Worm (Caenorhabditis elegans): Measurements from ENCODE around the gene D2023.4.

The D2023.4 gene

DNA sequence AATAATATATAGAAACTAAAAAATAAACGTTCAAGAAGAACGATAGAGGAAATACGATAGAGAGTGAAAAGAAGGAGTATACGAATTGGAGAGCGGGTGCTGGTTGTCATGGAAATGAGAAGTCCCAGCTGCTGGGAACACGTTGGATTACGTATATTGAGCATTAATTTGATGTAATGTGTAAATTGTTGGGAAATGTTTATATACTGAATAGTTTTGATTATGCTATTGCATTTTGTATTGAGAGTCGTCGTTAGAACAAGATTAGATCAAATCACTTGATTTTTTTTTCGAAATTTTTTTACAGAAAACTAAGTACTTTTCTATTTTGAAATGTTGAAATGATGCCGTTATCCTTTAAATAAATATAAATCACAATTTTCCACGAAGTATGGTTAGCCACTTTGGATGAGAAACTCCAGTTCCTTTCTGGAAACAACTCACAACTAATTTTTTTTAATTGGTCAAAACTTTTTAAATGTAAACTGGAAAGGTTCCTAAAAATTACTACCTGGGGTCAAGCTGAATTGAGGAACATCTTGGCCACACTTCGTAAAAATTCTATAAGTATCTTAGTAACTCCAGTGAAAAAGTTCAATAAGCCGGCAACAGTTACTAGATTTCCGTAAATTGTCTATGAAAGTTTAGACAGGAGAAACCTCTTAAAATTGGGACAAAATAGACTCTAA is 18.3 kb upstream of the D2023.4 start, which contains the start of gene nphp-4:
TSS of gene nphp-4 (minus strand) at position 51 of the 689 bp plus-strand sequence.
- no peak for TF ChIP-seq unc-62 (GFP tag; optimal IDR thresholded peaks at IDR 0.05)

- TF ChIP-seq unc-62 (GFP tag; optimal IDR thresholded peaks at IDR 0.05): no peak
These were observed 13.7 kb upstream of the D2023.4 start, which contains the start of gene idpb-5 for ce11 chrV:11839220-11839619. TSS of gene idpb-5 (plus strand) at chrV:11839520.

- no peak for TF ChIP-seq unc-62 (GFP tag; optimal IDR thresholded peaks at IDR 0.05)
These were observed 10.5 kb upstream of the D2023.4 start, which contains the start of gene R13H4.2 for ce11 chrV:11836073-11836472. TSS of gene R13H4.2 (plus strand) at chrV:11836391.

- no peak for TF ChIP-seq unc-62 (GFP tag; optimal IDR thresholded peaks at IDR 0.05)
These were observed 7.8 kb upstream of the D2023.4 start, which contains the start of gene pho-8 for ce11 chrV:11833319-11833718. TSS of gene pho-8 (plus strand) at chrV:11833619.

DNA sequence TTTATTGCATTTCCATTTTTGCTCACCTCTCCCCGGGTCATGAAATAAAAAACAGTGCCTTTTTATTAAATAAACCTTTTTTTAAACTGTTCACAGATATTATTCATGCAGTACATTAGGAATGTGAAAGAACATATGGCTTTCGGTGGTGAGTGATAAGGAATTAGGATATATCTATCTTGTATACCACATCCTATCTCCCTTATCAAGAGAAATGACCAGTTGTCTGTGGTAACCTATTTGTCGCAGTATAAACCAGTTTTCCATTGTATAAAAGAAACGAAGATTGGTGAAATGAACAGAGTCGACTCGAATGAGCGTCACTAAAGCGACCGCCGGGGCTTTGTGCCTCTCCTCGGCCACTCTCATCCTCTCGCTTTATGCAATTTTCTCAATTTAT is 3.7 kb upstream of the D2023.4 start, which contains the start of gene col-158:
TSS of gene col-158 (plus strand) at position 301 of the 400 bp plus-strand sequence.
- no peak for TF ChIP-seq unc-62 (GFP tag; optimal IDR thresholded peaks at IDR 0.05)

- no peak for TF ChIP-seq unc-62 (GFP tag; optimal IDR thresholded peaks at IDR 0.05)
These were observed 1.4 kb upstream of the D2023.4 start, which contains the start of the genes mpst-1 and D2023.6 for ce11 chrV:11826967-11827366. TSS of gene mpst-1 (minus strand) at chrV:11827067. TSS of gene D2023.6 (plus strand) at chrV:11827354.

DNA sequence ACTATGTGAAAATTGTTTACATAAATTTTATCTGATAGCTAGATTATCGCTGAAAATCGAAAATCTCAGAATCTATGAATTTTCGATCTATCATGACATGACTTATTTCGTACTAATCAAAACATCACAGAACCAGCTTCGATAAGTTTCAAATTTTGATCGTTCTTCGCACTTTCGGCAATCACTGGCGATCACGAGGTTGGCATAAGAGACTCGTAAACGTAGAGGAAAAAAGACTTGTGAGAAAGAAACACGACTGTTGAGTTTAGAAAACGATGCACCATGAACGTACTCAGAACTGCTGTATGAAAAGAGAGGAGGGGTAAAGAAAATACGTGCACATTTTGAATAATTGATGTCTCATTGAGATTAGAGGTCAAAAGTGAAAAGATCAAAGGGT is 1.6 kb downstream of the D2023.4 start:
- TF ChIP-seq unc-62 (GFP tag; optimal IDR thresholded peaks at IDR 0.05): no peak

DNA sequence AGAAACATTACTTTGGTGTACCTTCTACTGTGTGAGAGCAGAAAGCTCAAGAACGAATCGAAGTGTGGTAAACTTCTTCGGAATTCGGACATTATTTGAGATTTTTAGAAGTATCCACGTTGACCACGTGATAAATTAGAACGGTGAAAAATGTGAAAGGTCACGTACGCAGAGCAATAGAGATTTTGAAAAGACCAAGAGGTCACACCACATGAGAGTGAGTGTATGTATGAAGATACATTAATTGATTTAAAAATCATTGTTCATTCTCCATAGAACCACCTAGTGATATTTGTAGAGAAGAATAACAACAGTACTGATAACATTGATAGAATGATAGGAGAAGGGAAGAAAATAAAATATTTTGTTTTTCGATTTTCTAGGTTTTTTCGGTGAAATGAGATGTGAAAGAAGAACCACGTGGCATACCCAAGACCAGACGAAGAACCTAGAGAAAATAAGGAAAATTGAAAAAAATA is 3.1 kb downstream of the D2023.4 start, which contains the start of gene pyc-1:
TSS of gene pyc-1 (minus strand) at position 69 of the 479 bp plus-strand sequence.
- TF ChIP-seq unc-62 (GFP tag; optimal IDR thresholded peaks at IDR 0.05): no peak

- TF ChIP-seq unc-62 (GFP tag; optimal IDR thresholded peaks at IDR 0.05): no peak
These were observed 5.0 kb downstream of the D2023.4 start for ce11 chrV:11820551-11820950.

ce11 chrV:11819451-11819850 is 6.1 kb downstream of the D2023.4 start:
- TF ChIP-seq unc-62 (GFP tag; optimal IDR thresholded peaks at IDR 0.05): no peak

ce11 chrV:11818786-11819185 is 6.8 kb downstream of the D2023.4 start:
- TF ChIP-seq unc-62 (GFP tag; optimal IDR thresholded peaks at IDR 0.05): no peak

DNA sequence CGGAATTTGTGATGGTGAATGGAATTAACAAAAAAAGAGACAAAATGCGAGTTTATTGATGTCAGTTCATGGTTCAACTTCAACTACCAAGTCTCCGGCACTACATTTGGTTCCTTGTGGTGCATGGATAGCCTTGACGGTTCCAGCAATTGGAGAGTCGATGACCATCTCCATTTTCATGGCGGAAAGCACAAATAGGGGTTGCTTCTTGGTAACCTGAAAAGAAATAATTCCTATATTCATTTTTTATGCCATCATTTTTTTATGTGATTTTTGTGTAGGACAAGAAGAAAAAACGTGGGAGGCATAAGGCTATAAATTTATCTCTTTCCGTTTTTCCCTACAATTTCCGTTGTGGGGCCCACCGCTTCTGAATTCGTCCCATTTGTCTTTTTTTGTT is 7.5 kb downstream of the D2023.4 start:
- no peak for TF ChIP-seq unc-62 (GFP tag; optimal IDR thresholded peaks at IDR 0.05)

DNA sequence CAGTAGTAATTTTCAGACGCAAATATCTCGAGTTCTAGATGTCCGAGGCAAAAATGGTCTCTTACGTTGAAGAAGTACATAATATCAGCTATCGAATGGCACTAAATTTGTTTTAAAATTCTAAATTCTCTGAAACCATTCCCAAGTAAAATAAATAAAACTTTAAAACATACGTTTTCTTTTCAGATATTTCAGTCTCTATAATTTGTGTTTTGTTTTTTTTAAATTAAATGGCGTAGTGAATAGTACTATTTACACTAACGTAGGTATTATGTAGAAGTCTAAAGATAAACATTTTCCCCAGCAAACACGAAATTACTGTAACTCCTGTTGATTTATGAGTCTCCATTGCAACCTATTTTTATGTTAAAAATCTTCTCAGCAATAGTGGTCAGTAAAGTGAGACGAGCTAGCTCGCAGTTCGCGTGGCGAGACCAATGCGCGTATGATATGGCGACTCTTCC is 8.3 kb downstream of the D2023.4 start:
- no peak for TF ChIP-seq unc-62 (GFP tag; optimal IDR thresholded peaks at IDR 0.05)

ce11 chrV:11815566-11815965 is 10.0 kb downstream of the D2023.4 start:
- no peak for TF ChIP-seq unc-62 (GFP tag; optimal IDR thresholded peaks at IDR 0.05)

DNA sequence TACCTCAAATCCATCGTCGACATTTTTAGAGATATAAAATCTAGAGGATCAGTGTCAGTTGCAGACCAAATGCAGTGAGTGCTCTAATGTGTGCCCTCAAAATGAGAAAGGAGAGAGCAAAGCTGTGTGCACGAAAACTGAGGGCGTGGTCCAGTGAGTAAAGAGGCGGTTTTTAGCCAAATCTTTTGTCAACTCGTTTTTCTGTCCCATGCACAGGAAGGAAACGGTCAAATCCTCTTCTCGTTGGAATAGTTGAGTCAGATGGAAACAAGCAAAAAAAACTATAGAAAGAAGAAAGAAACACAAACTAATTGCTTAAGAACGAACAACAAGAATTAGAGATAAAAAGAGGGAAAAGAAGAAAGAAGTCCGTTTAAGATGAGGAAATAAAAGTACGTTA is 13.6 kb downstream of the D2023.4 start, which contains the start of gene D2023.3:
TSS of gene D2023.3 (minus strand) at position 101 of the 400 bp plus-strand sequence.
- TF ChIP-seq unc-62 (GFP tag; optimal IDR thresholded peaks at IDR 0.05): no peak

- TF ChIP-seq unc-62 (GFP tag; optimal IDR thresholded peaks at IDR 0.05): no peak
These were observed 15.6 kb downstream of the D2023.4 start for ce11 chrV:11809935-11810334.

DNA sequence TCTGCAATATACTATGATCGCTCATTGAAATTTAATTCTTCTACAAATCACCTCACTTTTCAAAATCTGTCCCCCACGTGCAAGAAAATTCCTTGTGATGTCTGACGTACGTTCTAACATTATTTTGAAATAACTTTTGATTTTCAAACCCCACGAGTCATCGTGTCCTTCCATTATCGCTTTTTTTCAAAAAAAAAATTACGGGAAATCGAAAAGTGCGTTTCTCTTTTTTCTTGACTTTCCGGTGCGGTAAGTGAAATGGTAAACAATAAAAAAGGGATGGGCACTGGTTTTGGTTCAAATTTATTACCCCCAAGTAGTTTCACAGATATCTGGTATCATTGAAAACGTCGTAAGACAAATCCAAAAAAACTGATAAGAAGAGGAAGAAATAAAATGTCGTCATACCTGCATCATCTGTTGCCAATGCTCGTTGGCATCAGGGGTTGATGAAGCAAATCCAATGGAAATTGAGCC is 22.0 kb downstream of the D2023.4 start:
- TF ChIP-seq unc-62 (GFP tag; optimal IDR thresholded peaks at IDR 0.05): no peak

Data from whole organism, dauer.